Fruit fly (Drosophila melanogaster): ENCODE data around the gene CG15743.

The CG15743 gene

dm6 chrX:13320697-13321445 is 35.4 kb downstream of the CG15743 start (continued):
- TF ChIP-seq Bteb2 (GFP tag; optimal IDR thresholded peaks at IDR 0.05) (no peak), pzg (GFP tag; optimal IDR thresholded peaks at IDR 0.05) (no peak), CG32532 (GFP tag; IDR thresholded peaks at IDR 0.05) (peak; percentile 51; the same call in 1 of the 2 replicates), nau (GFP tag; optimal IDR thresholded peaks at IDR 0.05) (peak; percentile 9), CG32772 (GFP tag; IDR thresholded peaks at IDR 0.05) (no peak), Hr51 (GFP tag; optimal IDR thresholded peaks at IDR 0.05) (peak in 1 of 2 experiments; percentile 28), CG2889 (GFP tag; IDR thresholded peaks at IDR 0.05) (no peak), CG12071 (GFP tag; optimal IDR thresholded peaks at IDR 0.05) (no peak), vfl (GFP tag; optimal IDR thresholded peaks at IDR 0.05) (no peak), kah (GFP tag; optimal IDR thresholded peaks at IDR 0.05) (no peak), Sox102F (GFP tag; optimal IDR thresholded peaks at IDR 0.05) (peak; percentile 42), Abd-B (GFP tag; optimal IDR thresholded peaks at IDR 0.05) (no peak), CG9817 (tag; optimal IDR thresholded peaks at IDR 0.05) (peak; percentile 25), Atf-2 (GFP tag; optimal IDR thresholded peaks at IDR 0.05) (no peak), dpn (GFP tag; optimal IDR thresholded peaks at IDR 0.05) (peak in 1 of 2 experiments; percentile 25), CoRest (tag; optimal IDR thresholded peaks at IDR 0.05) (peak; percentile 66), pros (GFP tag; optimal IDR thresholded peaks at IDR 0.05) (no peak), corto (GFP tag; optimal IDR thresholded peaks at IDR 0.05) (no peak), Nf-YC (tag; optimal IDR thresholded peaks at IDR 0.05) (no peak), CG18476 (GFP tag; optimal IDR thresholded peaks at IDR 0.05) (no peak), CG1647 (GFP tag; optimal IDR thresholded peaks at IDR 0.05) (no peak), CG2116 (GFP tag; optimal IDR thresholded peaks at IDR 0.05) (no peak), CG1024 (GFP tag; IDR thresholded peaks at IDR 0.05) (no peak), ttk (GFP tag; IDR thresholded peaks at IDR 0.05) (no peak), salm (tag; optimal IDR thresholded peaks at IDR 0.05) (no peak), CG7271 (tag; optimal IDR thresholded peaks at IDR 0.05) (no peak), CG2199 (GFP tag; IDR thresholded peaks at IDR 0.05) (no peak), CG7928 (GFP tag; optimal IDR thresholded peaks at IDR 0.05) (no peak), Ada2b (GFP tag; IDR thresholded peaks at IDR 0.05) (no peak; the same call in 1 of the 2 replicates), grn (GFP tag; optimal IDR thresholded peaks at IDR 0.05) (no peak), CG5180 (GFP tag; optimal IDR thresholded peaks at IDR 0.05) (no peak), ato (GFP tag; IDR thresholded peaks at IDR 0.05; ENCODE audit: partially characterized antibody) (no peak)

dm6 chrX:13322405-13322804 is 36.9 kb downstream of the CG15743 start:
- TF ChIP-seq caup (GFP tag; optimal IDR thresholded peaks at IDR 0.05; ENCODE audit: severe bottlenecking) (peak; percentile 25), CG3281 (GFP tag; optimal IDR thresholded peaks at IDR 0.05) (peak; percentile 35), CG13287 (GFP tag; IDR thresholded peaks at IDR 0.05; ENCODE audit: partially characterized antibody) (0 out of 2 replicates have a peak, but pooled peaks have one; percentile 12), CG10321 (GFP tag; IDR thresholded peaks at IDR 0.05) (peak; percentile 48; the same call in 1 of the 2 replicates), Med (GFP tag) (peak; percentile 75), CG34376 (GFP tag; optimal IDR thresholded peaks at IDR 0.05) (peak; percentile 44), CG7987 (GFP tag; optimal IDR thresholded peaks at IDR 0.05) (no peak), CG11504 (tag; optimal IDR thresholded peaks at IDR 0.05) (peak; percentile 20), Fer1 (GFP tag; optimal IDR thresholded peaks at IDR 0.05) (peak; percentile 55), CG6854 (GFP tag; optimal IDR thresholded peaks at IDR 0.05) (peak; percentile 3), Optix (GFP tag; IDR thresholded peaks at IDR 0.05) (peak; percentile 10; the same call in 1 of the 3 replicates), ro (GFP tag; IDR thresholded peaks at IDR 0.05) (no peak), HHEX (GFP tag; optimal IDR thresholded peaks at IDR 0.05) (peak; percentile 26), Trl (optimal IDR thresholded peaks at IDR 0.05) (peak; percentile 44 to 77), Trl (GFP tag; optimal IDR thresholded peaks at IDR 0.05) (no peak), CG14014 (GFP tag; IDR thresholded peaks at IDR 0.05) (0 out of 2 replicates have a peak, but pooled peaks have one; percentile 5), CG8924 (tag; optimal IDR thresholded peaks at IDR 0.05) (no peak), crol (GFP tag; IDR thresholded peaks at IDR 0.05) (peak; percentile 67)

Data from whole organism, embryonic.